Worm (Caenorhabditis elegans) whole organism, dauer: Measurements from ENCODE around the gene srh-243.

ENCODE experiments used
- unc-62 ChIP-seq: sonication (generic microtip); optimal IDR thresholded peaks from 2 replicates; lab custom pipeline; 2017; ENCODE audit warnings: missing biosample characterization, missing genetic modification reagents, missing genetic modification characterization

srh-243 gene

DNA sequence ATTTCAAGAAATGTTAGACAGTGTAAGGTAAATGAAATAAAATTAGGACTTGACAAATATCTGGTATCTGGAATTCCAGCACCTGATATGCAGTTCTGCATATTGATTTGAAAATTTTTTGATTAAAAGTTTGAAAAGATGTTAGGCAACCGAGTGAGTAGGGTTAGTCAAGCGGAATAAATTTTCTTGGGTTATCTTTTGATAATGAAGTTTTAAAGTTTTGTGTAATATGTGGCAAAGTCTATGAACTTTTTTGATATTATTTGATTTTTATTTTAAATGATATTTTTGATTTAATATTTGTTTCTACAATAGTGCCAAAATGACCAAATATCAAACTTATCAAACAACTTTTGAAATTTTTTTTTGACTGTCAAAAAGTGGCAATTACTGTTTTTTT is 724 bp upstream of the srh-243 start, which contains the start of gene srh-241:
TSS of gene srh-241 (minus strand) at position 101 of the 400 bp plus-strand sequence.
- TF ChIP-seq unc-62: no peak

DNA sequence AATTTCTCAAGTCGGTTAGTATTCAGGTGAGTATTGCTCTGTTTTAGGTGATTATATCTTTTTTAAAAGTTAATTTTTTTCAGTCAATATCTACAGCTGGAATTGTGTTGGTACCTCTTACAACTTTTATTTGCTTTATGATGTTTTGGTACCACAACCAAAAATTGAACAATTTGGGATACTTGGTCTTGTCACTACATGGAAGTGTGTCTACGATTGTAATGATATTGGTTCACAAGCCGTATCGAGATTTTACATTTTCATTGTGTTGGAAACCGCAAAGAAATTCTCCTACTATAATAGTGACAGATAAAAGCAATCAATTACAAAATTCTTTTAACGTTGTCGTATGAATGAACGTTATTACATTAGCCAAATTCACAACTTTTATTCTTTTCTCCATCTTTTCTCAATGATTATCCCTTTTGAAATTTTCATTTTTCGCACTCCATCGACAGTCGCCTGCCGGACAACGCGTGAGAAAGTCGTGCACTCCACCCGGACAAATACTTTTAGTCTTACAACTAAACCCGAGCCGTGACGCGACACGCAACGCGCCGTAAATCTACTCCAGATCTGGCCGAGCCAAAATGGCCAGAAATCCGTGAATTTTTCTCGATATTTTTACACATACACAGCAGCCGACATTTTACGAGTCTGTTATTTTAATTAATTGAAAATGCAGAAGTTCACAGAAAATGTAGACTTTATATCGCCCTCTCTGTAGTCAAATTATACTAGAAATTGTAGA is 1.7 kb downstream of the srh-243 start:
- TF ChIP-seq unc-62: no peak

DNA sequence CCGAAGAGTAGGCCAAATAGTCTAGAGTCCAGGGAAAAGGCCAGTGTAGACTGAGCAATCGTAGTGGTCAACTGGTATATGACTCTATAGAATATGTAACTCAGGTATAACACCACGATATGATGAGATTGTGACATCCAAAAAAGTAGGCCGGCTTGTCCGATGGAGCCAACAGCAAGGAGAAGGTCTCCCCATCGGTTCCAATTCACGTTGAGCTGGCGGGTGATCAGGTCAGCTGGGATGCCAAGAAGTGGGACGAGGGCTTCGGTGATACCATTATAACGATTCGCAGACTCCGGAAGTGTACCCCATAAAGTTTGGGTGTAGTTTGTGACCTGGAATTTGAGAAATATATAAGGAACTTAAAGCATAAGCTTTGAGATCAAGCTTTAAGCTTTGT is 2.7 kb downstream of the srh-243 start:
- TF ChIP-seq unc-62: no peak

DNA sequence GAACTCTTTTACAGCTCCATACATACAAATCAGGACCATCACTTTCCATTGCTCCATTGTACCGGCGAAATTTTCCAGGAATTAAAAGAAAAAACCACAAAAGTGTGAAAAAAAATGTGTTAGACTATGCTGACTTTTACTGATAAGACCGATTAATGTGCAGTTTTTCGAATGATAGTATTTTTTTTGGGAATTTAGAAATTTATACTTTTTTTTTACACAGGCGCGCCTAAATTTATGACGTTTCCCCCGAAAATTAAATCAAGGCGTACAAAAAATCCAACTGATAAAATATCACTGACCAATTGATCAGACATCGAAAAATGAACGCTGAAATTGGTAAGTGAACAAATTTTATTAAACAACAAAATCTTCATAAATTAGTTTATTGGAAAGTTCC is 5.2 kb downstream of the srh-243 start, which contains the start of gene folt-2:
TSS of gene folt-2 (minus strand) at position 179 of the 400 bp plus-strand sequence.
- TF ChIP-seq unc-62: no peak

DNA sequence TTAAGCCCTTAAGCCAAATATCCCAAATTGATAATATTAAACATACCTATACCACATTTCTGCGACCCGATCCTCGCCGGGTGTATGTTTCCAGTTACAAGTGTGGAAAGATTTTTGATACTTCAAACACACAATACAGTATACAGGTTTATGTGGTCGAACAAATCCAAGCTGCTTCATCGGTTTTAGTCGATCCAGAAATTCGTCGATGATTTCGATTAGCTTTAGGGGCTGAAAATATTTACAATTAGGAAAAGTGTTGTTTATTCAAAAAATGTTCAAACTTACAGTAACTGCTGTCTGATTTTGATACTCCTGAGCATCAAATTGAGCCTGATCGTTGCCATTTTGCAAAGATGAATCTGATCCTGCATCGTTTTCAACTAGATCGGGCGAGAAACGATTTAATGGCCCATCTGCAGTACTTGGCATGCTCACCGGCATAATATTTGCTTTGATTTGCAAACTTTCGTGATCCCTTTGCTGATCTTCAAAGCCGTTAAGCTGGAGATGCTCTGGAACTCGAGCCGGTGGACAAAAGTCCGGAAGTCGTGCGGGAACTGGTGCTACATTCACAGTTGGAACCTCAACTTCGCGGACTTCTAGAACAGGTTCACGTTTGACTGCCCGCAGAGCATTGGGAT is 6.1 kb downstream of the srh-243 start:
- TF ChIP-seq unc-62: no peak

DNA sequence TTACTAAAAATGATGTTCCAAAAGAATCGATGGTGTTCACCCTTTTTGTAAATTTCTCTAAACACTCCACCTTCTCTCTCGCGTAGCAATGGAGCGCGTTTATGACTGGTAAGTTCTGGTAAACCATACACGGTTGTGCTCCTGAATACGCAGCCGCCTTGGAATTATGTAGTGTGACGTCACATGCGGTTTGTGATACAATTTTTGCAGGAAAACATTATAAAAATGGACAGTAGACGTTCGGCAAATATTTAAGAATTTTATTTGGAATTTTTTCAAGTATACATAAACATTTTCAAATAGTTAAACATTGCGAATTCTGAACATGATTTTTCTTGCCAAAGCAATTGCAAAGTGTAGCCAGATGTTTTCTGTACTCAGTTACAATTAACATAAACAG is 7.3 kb downstream of the srh-243 start, which contains the start of gene F37B4.10:
TSS of gene F37B4.10 (minus strand) at position 101 of the 400 bp plus-strand sequence.
- no peak for TF ChIP-seq unc-62

DNA sequence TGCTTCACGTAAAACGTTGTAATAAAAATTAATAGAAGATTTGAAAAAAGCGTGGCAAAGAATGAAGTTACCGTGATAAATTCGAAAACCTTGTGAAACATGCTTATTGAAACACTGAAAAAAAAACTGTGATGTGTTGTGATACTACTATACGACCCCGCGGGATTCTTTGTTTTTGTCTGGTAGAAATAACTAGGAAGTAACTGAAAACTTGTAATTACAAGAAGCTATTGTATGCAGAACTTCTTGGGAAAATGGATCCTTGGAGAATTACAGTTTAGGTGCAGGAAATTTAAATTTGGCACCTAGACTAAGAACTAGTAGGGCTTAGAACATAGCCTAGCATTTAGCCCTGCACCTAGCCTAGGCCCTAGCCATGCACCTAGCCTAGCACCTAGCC is 9.6 kb downstream of the srh-243 start, which contains the start of gene str-39:
TSS of gene str-39 (minus strand) at position 101 of the 400 bp plus-strand sequence.
- TF ChIP-seq unc-62: no peak

DNA sequence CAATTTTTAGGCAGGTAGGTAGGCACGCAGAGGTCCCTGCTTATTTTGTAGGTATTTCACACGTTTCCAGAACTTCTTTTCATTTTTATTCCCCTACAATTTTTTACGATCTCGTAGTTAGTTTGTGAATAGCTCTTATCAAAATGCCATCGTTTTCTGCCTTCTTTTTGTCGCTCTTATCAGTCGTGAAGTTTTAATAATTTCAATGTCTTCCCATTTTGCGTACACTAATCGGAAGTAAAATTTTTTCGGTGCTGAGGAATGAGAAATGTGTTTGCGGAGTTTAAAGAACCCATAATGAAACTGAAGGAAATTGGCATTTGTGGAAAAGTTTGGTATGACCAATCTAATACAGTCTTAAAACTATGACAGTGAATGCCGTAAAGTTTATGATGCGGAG is 10.1 kb downstream of the srh-243 start:
- no peak for TF ChIP-seq unc-62

DNA sequence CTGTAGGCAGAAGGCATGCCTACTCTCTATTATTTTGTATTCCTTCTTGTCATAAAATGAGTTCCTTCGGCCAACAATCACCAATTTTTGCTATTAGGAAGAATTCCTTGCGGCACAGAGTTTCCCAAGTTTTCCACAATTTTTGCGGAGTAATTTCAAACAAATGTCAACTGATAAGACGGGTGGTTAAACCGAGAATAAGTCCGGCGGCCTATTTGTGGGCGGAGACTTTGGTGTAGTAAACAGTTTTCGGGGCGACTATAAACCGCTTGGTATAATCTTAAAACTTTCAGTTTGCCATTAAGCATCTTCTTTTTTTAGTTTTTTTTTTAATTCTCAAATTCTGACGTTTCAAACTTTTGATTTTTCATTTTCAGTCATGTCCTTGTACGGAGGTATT is 10.8 kb downstream of the srh-243 start, which contains the start of gene ifc-1:
TSS of gene ifc-1 (plus strand) at position 378 of the 400 bp plus-strand sequence.
- TF ChIP-seq unc-62: no peak

DNA sequence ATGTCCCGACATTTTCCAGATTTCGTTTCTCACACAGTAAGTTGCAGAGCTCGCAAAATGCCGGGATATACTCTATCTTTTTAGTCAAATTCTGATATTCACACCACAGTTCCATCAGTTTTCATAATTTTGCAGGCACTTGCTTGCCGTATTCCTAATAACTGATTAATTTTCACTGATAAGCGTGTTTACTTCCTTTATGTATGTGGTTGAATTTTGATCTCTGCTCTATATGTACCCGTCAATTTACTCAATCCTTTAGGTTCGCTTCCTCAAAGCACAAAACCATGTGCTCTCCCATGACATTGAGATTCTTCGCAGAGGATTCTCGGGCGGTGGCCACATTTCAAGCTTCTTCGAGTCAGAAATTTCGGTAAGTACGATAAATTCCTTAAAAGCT is 11.3 kb downstream of the srh-243 start:
- TF ChIP-seq unc-62: no peak

DNA sequence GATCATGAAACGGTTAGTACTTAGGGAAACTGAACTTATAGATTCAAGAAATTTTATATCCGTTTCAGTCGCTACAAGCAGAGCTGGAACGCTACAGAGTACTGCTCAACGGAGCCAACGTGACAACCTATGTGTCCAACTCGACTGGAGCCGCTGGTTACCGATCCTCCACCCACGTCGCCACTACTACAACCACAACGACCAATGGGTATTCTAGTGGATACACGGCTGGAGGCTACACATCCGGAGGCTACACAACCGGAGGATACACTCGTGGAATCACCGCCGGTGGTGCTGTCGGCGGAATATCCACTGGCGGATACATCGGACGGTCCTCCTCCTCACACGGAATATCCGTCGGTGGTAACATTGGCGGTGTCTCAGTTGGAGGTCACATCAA is 12.9 kb downstream of the srh-243 start:
- no peak for TF ChIP-seq unc-62

DNA sequence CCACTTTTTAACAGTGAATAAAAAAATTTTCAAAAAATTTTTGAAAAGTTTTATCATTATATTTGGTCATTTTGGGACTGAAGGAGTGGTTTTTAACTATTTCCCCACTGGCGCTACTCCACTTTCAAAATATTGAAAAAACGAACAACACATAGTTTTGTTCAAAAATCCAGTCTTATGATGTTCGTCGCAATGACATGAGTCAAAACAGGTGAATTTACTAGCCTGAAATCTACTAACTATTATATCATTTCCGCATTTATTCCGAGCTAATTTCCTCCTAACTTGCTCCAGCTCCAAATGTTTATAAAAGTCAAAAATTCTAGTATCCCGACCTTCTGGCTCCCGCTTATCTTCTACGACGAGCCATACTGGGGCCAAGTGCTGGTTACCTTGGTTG is 14.2 kb downstream of the srh-243 start, which contains the start of gene sre-24:
TSS of gene sre-24 (plus strand) at position 301 of the 400 bp plus-strand sequence.
- no peak for TF ChIP-seq unc-62

DNA sequence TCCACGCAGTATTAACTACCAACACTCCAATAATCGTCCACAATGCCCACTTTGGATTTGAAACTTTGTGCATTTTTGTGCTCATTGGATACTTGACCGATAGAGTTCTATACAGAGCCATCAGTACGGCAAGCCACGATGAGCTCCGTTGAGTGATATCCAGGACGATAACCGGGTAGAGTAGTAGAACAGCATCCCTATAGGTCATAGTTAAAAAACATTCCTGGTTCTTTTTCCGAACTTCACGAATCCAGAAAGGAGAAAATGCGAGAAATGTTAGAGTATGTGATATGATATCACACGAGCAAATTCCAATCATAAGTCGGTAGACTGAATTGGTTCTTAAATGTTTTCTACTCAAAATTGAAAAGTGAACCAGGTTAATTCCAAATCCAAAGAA is 18.0 kb downstream of the srh-243 start:
- TF ChIP-seq unc-62: no peak

DNA sequence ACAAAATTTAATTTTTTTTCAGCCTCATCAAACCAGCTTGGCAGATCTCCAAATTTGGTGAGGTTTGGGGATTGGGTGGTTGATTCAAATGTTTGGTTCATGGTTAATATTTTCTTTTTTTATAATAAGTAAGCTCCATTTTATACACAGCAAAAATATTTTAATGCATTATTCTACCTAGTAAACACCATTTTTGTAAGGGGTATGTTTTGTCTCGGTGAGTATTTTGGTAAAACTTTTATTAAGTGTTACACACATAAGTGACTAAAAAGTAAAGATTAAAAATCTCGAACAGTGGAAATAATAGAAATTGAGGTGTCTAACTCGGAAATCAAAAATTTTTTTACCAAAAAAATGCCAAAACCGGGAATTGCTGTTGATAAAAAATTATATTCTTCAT is 18.5 kb downstream of the srh-243 start, which contains the start of gene srw-4:
TSS of gene srw-4 (minus strand) at position 101 of the 400 bp plus-strand sequence.
- TF ChIP-seq unc-62: no peak

DNA sequence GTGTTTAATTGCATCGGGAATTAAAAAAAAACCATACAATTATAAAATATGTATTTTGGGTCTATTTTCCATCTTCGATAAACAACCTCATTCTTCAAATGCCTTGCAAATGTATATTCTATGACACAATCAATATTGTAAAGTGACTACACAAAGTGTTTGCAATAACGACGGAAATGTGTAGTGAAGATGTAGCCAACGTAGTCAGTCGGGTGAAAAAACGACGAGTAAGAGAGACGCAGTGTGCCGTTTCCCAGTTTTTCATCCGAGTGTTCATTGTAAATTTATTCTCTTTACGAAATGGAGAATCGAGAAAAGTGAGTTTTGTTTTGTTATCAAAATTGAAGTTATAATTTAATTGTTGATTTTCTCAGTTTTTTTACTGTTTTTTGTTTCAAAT is 21.7 kb downstream of the srh-243 start, which contains the start of gene F37B4.15:
TSS of gene F37B4.15 (plus strand) at position 301 of the 400 bp plus-strand sequence.
- no peak for TF ChIP-seq unc-62

DNA sequence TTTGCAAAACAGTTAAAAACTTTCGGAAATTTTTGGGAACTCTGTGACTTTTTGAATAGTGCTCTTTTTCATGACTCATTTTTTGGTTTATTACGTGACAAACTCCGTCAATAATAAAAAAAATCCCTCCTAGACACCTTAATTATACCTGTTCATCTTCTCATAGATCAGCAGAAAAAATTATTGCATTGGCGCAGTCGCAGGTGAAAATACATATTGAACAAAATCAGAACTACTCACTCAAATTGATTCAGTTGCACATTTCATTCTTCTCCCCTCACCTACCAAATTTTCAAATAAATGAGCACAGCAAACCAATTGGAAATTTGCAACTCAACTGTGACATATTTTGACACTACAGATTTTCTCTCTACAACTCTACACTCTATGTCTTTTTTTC is 22.7 kb downstream of the srh-243 start, which contains the start of gene srh-127:
TSS of gene srh-127 (plus strand) at position 301 of the 400 bp plus-strand sequence.
- TF ChIP-seq unc-62: no peak

DNA sequence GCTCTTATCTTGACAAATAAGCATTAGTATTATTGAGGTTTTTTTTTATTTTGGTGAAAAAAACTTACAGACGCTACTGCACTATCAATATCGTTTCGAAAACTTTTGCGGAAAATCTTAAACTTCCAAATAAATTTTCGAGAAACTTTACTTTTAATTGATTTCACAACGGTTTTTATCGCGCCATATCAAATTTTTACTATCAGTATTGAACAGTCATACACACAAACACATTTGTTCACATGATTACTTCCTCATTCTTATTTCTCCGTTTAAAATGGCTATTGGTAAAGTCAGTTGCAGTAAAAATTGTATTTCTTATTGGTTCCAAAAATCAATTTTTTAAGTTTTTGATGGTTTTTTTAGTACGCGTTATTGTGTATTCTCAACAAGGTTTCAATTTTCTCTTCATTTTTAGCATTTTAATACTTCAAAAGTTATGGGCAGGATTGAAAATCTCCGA is 26.0 kb downstream of the srh-243 start, which contains the start of gene pals-32:
TSS of gene pals-32 (plus strand) at position 413 of the 463 bp plus-strand sequence.
- no peak for TF ChIP-seq unc-62
